Fruit fly (Drosophila melanogaster) whole organism, embryonic: ENCODE results near the gene Hpd.

Experiments
- ATbp ChIP-seq: fragments of 200-800 bp; sonication (Bioruptor generic); optimal IDR thresholded peaks from 2 replicates; lab custom pipeline; 2017; ENCODE audit warnings: missing biosample characterization, mild to moderate bottlenecking, missing genetic modification characterization, missing genetic modification reagents
- CG10267 ChIP-seq: fragments of 200-800 bp; sonication (Bioruptor generic); optimal IDR thresholded peaks from 2 replicates; lab custom pipeline; 2018; ENCODE audit warnings: missing biosample characterization, mild to moderate bottlenecking, missing genetic modification characterization, moderate library complexity
- CG11504 ChIP-seq: fragments of 200-800 bp; sonication (Bioruptor generic); optimal IDR thresholded peaks from 3 replicates; lab custom pipeline; 2019; ENCODE audit warnings: missing biosample characterization, mild to moderate bottlenecking, missing genetic modification characterization, moderate library complexity
- CG14710 ChIP-seq: fragments of 200-800 bp; sonication (Bioruptor generic); optimal IDR thresholded peaks from 3 replicates; lab custom pipeline; 2019; ENCODE audit warnings: missing biosample characterization, mild to moderate bottlenecking, missing genetic modification characterization, moderate library complexity
- CG16813 ChIP-seq: fragments of 200-800 bp; sonication (Bioruptor generic); IDR thresholded peaks from 3 replicates; pipeline ENCODE4 v1.3.6; 2022; ENCODE audit warnings: missing biosample characterization, missing genetic modification characterization; ENCODE audit not compliant: partially characterized antibody
- CG17361 ChIP-seq: fragments of 200-800 bp; sonication (Bioruptor generic); IDR thresholded peaks from 3 replicates; pipeline ENCODE4 v1.3.6; 2022; ENCODE audit warnings: missing biosample characterization, missing genetic modification characterization
- CG18262 ChIP-seq: fragments of 200-800 bp; optimal IDR thresholded peaks from 3 replicates; lab custom pipeline; 2019; ENCODE audit warnings: missing biosample characterization, mild to moderate bottlenecking, missing genetic modification characterization, moderate library complexity
- CG2712 ChIP-seq: fragments of 200-800 bp; optimal IDR thresholded peaks from 3 replicates; lab custom pipeline; 2019; ENCODE audit warnings: missing biosample characterization, mild to moderate bottlenecking, missing genetic modification characterization, moderate library complexity
- CG33557 ChIP-seq: fragments of 200-800 bp; sonication (Bioruptor generic); optimal IDR thresholded peaks from 2 replicates; lab custom pipeline; 2019; ENCODE audit warnings: missing biosample characterization, mild to moderate bottlenecking, missing genetic modification characterization, moderate library complexity
- CG4820 ChIP-seq: fragments of 200-800 bp; sonication (Bioruptor generic); optimal IDR thresholded peaks from 3 replicates; lab custom pipeline; 2016; ENCODE audit warnings: missing biosample characterization, missing genetic modification characterization
- CG5180 ChIP-seq: fragments of 200-800 bp; sonication (Bioruptor generic); optimal IDR thresholded peaks from 3 replicates; lab custom pipeline; 2017; ENCODE audit warnings: missing biosample characterization, missing genetic modification characterization, mild to moderate bottlenecking, moderate library complexity, missing genetic modification reagents
- CG6689 ChIP-seq: fragments of 200-800 bp; sonication (Bioruptor generic); IDR thresholded peaks from 2 replicates; pipeline ENCODE4 v1.3.6; 2022; ENCODE audit warnings: missing biosample characterization, missing genetic modification characterization
- CG7786 ChIP-seq: fragments of 200-800 bp; sonication (Bioruptor generic); optimal IDR thresholded peaks from 2 replicates; lab custom pipeline; 2016; ENCODE audit warnings: missing biosample characterization, missing genetic modification characterization
- CG7839 ChIP-seq: fragments of 200-800 bp; sonication (Bioruptor generic); optimal IDR thresholded peaks from 3 replicates; lab custom pipeline; 2018; ENCODE audit warnings: missing biosample characterization, mild to moderate bottlenecking, missing genetic modification characterization, moderate library complexity
- CG7928 ChIP-seq: fragments of 200-800 bp; sonication (Bioruptor generic); optimal IDR thresholded peaks from 2 replicates; lab custom pipeline; 2017; ENCODE audit warnings: missing biosample characterization, mild to moderate bottlenecking, missing genetic modification characterization
- CoRest ChIP-seq: fragments of 200-800 bp; sonication (Bioruptor generic); optimal IDR thresholded peaks from 3 replicates; lab custom pipeline; 2018; ENCODE audit warnings: missing biosample characterization, mild to moderate bottlenecking, missing genetic modification characterization, moderate library complexity
- D19A ChIP-seq: fragments of 200-800 bp; optimal IDR thresholded peaks from 3 replicates; lab custom pipeline; 2019; ENCODE audit warnings: missing biosample characterization, mild to moderate bottlenecking, missing genetic modification characterization, moderate library complexity
- Gug ChIP-seq: fragments of 200-800 bp; sonication (Bioruptor generic); IDR thresholded peaks from 4 replicates; pipeline ENCODE4 v1.3.6; 2022; ENCODE audit warnings: missing biosample characterization, missing genetic modification characterization
- Med ChIP-seq: fragments of 200-800 bp; sonication (Bioruptor generic); peaks from one replicate; lab custom pipeline; 2016; ENCODE audit warnings: missing biosample characterization, missing genetic modification characterization, mild to moderate bottlenecking, inconsistent platforms, moderate library complexity
- Poxn ChIP-seq: fragments of 200-800 bp; sonication (Bioruptor generic); IDR thresholded peaks from 2 replicates; pipeline ENCODE4 v1.3.6; 2022; ENCODE audit warnings: missing biosample characterization, missing genetic modification characterization
- Ptx1 ChIP-seq: fragments of 200-800 bp; sonication (Bioruptor generic); IDR thresholded peaks from 2 replicates; pipeline ENCODE4 v1.3.6; 2022; ENCODE audit warnings: missing biosample characterization, missing genetic modification characterization
- Spps ChIP-seq: fragments of 200-800 bp; sonication (Bioruptor generic); optimal IDR thresholded peaks from 2 replicates; lab custom pipeline; 2018; ENCODE audit warnings: missing biosample characterization, mild to moderate bottlenecking, missing genetic modification characterization
- Xrp1 ChIP-seq: fragments of 200-800 bp; sonication (Bioruptor generic); IDR thresholded peaks from 2 replicates; pipeline ENCODE4 v1.3.6; 2022; ENCODE audit warnings: missing biosample characterization, missing genetic modification characterization
- bsh ChIP-seq, 2 experiments: fragments of 200-800 bp; sonication (Bioruptor generic); optimal IDR thresholded peaks; 2 replicates each; lab custom pipeline; 2017 to 2018; ENCODE audit warnings: mild to moderate bottlenecking in 2 of 2, missing biosample characterization in 2 of 2, missing genetic modification characterization in 2 of 2, moderate library complexity in 1 of 2
- cas ChIP-seq: fragments of 200-800 bp; sonication (Bioruptor generic); IDR thresholded peaks from 2 replicates; pipeline ENCODE4 v1.3.6; 2022; ENCODE audit warnings: missing biosample characterization, missing genetic modification characterization
- chif ChIP-seq, 2 experiments: fragments of 200-800 bp; sonication (Bioruptor generic); optimal IDR thresholded peaks; 3 replicates each; lab custom pipeline; 2016; ENCODE audit warnings: missing biosample characterization in 2 of 2, missing genetic modification characterization in 2 of 2
- dimm ChIP-seq: fragments of 200-800 bp; sonication (Bioruptor generic); IDR thresholded peaks from 2 replicates; pipeline ENCODE4 v1.3.6; 2022; ENCODE audit warnings: missing biosample characterization, missing genetic modification characterization
- dpn ChIP-seq, 2 experiments: fragments of 200-800 bp; sonication (Bioruptor generic); optimal IDR thresholded peaks; 3 replicates each; lab custom pipeline; 2016; ENCODE audit warnings: missing biosample characterization in 2 of 2, missing genetic modification characterization in 2 of 2
- esg ChIP-seq: fragments of 200-800 bp; sonication (Bioruptor generic); conservative IDR thresholded peaks from 2 replicates; pipeline ENCODE4 v1.3.6; 2022; ENCODE audit warnings: missing biosample characterization, missing genetic modification characterization
- fd96Cb ChIP-seq: fragments of 200-800 bp; sonication (Bioruptor generic); optimal IDR thresholded peaks from 2 replicates; lab custom pipeline; 2018; ENCODE audit warnings: missing biosample characterization, mild to moderate bottlenecking, missing genetic modification characterization, moderate library complexity
- grau ChIP-seq: fragments of 200-800 bp; optimal IDR thresholded peaks from 3 replicates; lab custom pipeline; 2019; ENCODE audit warnings: missing biosample characterization, mild to moderate bottlenecking, missing genetic modification characterization, moderate library complexity
- ken ChIP-seq: fragments of 200-800 bp; sonication (Bioruptor generic); IDR thresholded peaks from 3 replicates; pipeline ENCODE4 v1.3.6; 2022; ENCODE audit warnings: missing biosample characterization, missing genetic modification characterization
- lilli ChIP-seq: fragments of 200-800 bp; sonication (Bioruptor generic); optimal IDR thresholded peaks from 3 replicates; lab custom pipeline; 2016; ENCODE audit warnings: missing biosample characterization, missing genetic modification characterization
- mam ChIP-seq: fragments of 200-800 bp; sonication (Bioruptor generic); optimal IDR thresholded peaks from 3 replicates; lab custom pipeline; 2016; ENCODE audit warnings: missing biosample characterization, missing genetic modification characterization
- pb ChIP-seq: fragments of 200-800 bp; sonication (Bioruptor generic); optimal IDR thresholded peaks from 3 replicates; lab custom pipeline; 2016; ENCODE audit warnings: missing biosample characterization, missing genetic modification characterization
- phol ChIP-seq: fragments of 200-800 bp; sonication (Bioruptor generic); optimal IDR thresholded peaks from 3 replicates; lab custom pipeline; 2018; ENCODE audit warnings: missing biosample characterization, mild to moderate bottlenecking, missing genetic modification characterization, moderate library complexity
- prd ChIP-seq, 3 experiments: fragments of >200 bp in 2 of 3; fragments of 200-800 bp in 1 of 3; sonication (Bioruptor generic) in 1 of 3; optimal IDR thresholded peaks in 2 of 3; IDR thresholded peaks in 1 of 3; 2 replicates in 2 of 3; 3 replicates in 1 of 3; pipeline versions ENCODE4 v1.3.6 to Lab custom; 2017 to 2022; ENCODE audit warnings: missing biosample characterization in 1 of 3, missing genetic modification characterization in 1 of 3
- pros ChIP-seq: fragments of 200-800 bp; sonication (Bioruptor generic); optimal IDR thresholded peaks from 3 replicates; lab custom pipeline; 2019; ENCODE audit warnings: missing biosample characterization, mild to moderate bottlenecking, missing genetic modification characterization, moderate library complexity
- row ChIP-seq: fragments of 200-800 bp; sonication (Bioruptor generic); IDR thresholded peaks from 3 replicates; pipeline ENCODE4 v1.3.6; 2022; ENCODE audit warnings: missing biosample characterization, missing genetic modification characterization
- sens ChIP-seq: fragments of 200-800 bp; sonication (Bioruptor generic); peaks from one replicate; lab custom pipeline; 2016; ENCODE audit warnings: missing biosample characterization, missing genetic modification characterization
- shn ChIP-seq: fragments of 200-800 bp; sonication (Bioruptor generic); optimal IDR thresholded peaks from 3 replicates; lab custom pipeline; 2016; ENCODE audit warnings: missing biosample characterization, missing genetic modification characterization
- sisA ChIP-seq: fragments of 200-800 bp; sonication (Bioruptor generic); IDR thresholded peaks from 2 replicates; pipeline ENCODE4 v1.3.6; 2022; ENCODE audit warnings: missing biosample characterization, missing genetic modification characterization
- slbo ChIP-seq: fragments of 200-800 bp; sonication (Bioruptor generic); IDR thresholded peaks from 2 replicates; pipeline ENCODE4 v1.3.6; 2022; ENCODE audit warnings: missing biosample characterization, missing genetic modification characterization
- sr ChIP-seq: fragments of 200-800 bp; sonication (Bioruptor generic); IDR thresholded peaks from 3 replicates; pipeline ENCODE4 v1.3.6; 2022; ENCODE audit warnings: missing biosample characterization, missing genetic modification characterization
- trem ChIP-seq: fragments of 200-800 bp; optimal IDR thresholded peaks from 3 replicates; lab custom pipeline; 2019; ENCODE audit warnings: missing biosample characterization, mild to moderate bottlenecking, missing genetic modification characterization, moderate library complexity
- twi ChIP-seq: fragments of 200-800 bp; optimal IDR thresholded peaks from 2 replicates; lab custom pipeline; 2019; ENCODE audit warnings: missing biosample characterization, mild to moderate bottlenecking, missing genetic modification characterization, moderate library complexity
- unpg ChIP-seq: fragments of 200-800 bp; sonication (Bioruptor generic); optimal IDR thresholded peaks from 3 replicates; lab custom pipeline; 2018; ENCODE audit warnings: missing biosample characterization, mild to moderate bottlenecking, missing genetic modification characterization, moderate library complexity
- vnd ChIP-seq: fragments of 200-800 bp; sonication (Bioruptor generic); IDR thresholded peaks from 3 replicates; pipeline ENCODE4 v1.3.6; 2022; ENCODE audit warnings: missing biosample characterization, missing genetic modification characterization; ENCODE audit not compliant: partially characterized antibody
- vvl ChIP-seq: fragments of 200-800 bp; sonication (Bioruptor generic); IDR thresholded peaks from 2 replicates; pipeline ENCODE4 v1.3.6; 2022; ENCODE audit warnings: missing biosample characterization, missing genetic modification characterization

The Hpd gene

dm6 chr3L:20447337-20447736 is 7.7 kb upstream of the Hpd start (continued):
- TF ChIP-seq prd (optimal IDR thresholded peaks at IDR 0.05; lab: Kevin White, UChicago) (no peak), prd (GFP tag; IDR thresholded peaks at IDR 0.05; lab: Robert Waterston, UW) (peak; percentile 34; the same call in 1 of the 3 replicates), Poxn (no peak), esg (GFP tag; lab: Robert Waterston, UW) (0 out of 2 replicates have a peak, but pooled peaks have one; percentile 8), CG14710 (tag; lab: Kevin White, UChicago) (peak; percentile 30), phol (peak; percentile 54), trem (tag; lab: Kevin White, UChicago) (peak; percentile 13), cas (GFP tag; lab: Robert Waterston, UW) (no peak), dimm (GFP tag; lab: Robert Waterston, UW) (no peak), CG17361 (GFP tag; lab: Robert Waterston, UW) (0 out of 3 replicates have a peak, but pooled peaks have one; percentile 24), Spps (tag; lab: Kevin White, UChicago) (peak; percentile 34), row (GFP tag; lab: Robert Waterston, UW) (0 out of 3 replicates have a peak, but pooled peaks have one; percentile 33), D19A (tag; lab: Kevin White, UChicago) (peak; percentile 48), Gug (GFP tag; lab: Robert Waterston, UW) (peak; percentile 21; the same call in 1 of the 4 replicates), twi (tag; lab: Kevin White, UChicago) (no peak), CG2712 (peak; percentile 50), chif (GFP tag; optimal IDR thresholded peaks at IDR 0.05; lab: Kevin White, UChicago) (peak in 1 of 2 experiments; percentile 64), bsh (GFP tag; optimal IDR thresholded peaks at IDR 0.05; lab: Kevin White, UChicago) (peak in 1 of 2 experiments; percentile 43), CG7786 (GFP tag; lab: Kevin White, UChicago) (no peak), CG16813 (GFP tag; lab: Robert Waterston, UW) (0 out of 3 replicates have a peak, but pooled peaks have one; percentile 21), CG18262 (peak; percentile 42), pros (GFP tag; lab: Kevin White, UChicago) (no peak), CG11504 (tag; lab: Kevin White, UChicago) (peak; percentile 37), sisA (GFP tag; lab: Robert Waterston, UW) (peak; percentile 45), CG4820 (no peak), unpg (GFP tag; lab: Kevin White, UChicago) (peak; percentile 38), vvl (GFP tag; lab: Robert Waterston, UW) (peak; percentile 38; the same call in 1 of the 2 replicates), Med (GFP tag; lab: Kevin White, UChicago) (peak; percentile 55), slbo (0 out of 2 replicates have a peak, but pooled peaks have one; percentile 15), vnd (GFP tag; lab: Robert Waterston, UW) (no peak), CG5180 (GFP tag; lab: Kevin White, UChicago) (peak; percentile 79), lilli (GFP tag; lab: Kevin White, UChicago) (peak; percentile 27), dpn (GFP tag; optimal IDR thresholded peaks at IDR 0.05; lab: Kevin White, UChicago) (peak in 1 of 2 experiments; percentile 22), fd96Cb (tag; lab: Kevin White, UChicago) (peak; percentile 36), sr (GFP tag; lab: Robert Waterston, UW) (0 out of 3 replicates have a peak, but pooled peaks have one; percentile 18), sens (peak; percentile 70), ken (peak; percentile 45; the same call in 1 of the 3 replicates), CG7839 (tag; lab: Kevin White, UChicago) (peak; percentile 32), ATbp (GFP tag; lab: Kevin White, UChicago) (peak; percentile 4), CG33557 (GFP tag; lab: Kevin White, UChicago) (no peak), Xrp1 (GFP tag; lab: Robert Waterston, UW) (peak; percentile 48), CG6689 (GFP tag; lab: Robert Waterston, UW) (peak; percentile 36; the same call in 1 of the 2 replicates), pb (GFP tag; lab: Kevin White, UChicago) (no peak), Ptx1 (0 out of 2 replicates have a peak, but pooled peaks have one; percentile 23), mam (GFP tag; lab: Kevin White, UChicago) (peak; percentile 17), CG10267 (peak; percentile 10), shn (no peak), grau (tag; lab: Kevin White, UChicago) (peak; percentile 87), CG7928 (GFP tag; lab: Kevin White, UChicago) (no peak), CoRest (tag; lab: Kevin White, UChicago) (peak; percentile 26)
